Comparison of ENCODE assay signal across 2 fruit fly cellular contexts in genomic region chr3L:19196112-19196511, dm6.
TF ChIP-seq lines count a peak whose summit lies in the region.

No protein-coding gene starts in this region.

- TF ChIP-seq CTCF in whole organism, embryonic (GFP tag; optimal IDR thresholded peaks at IDR 0.05; lab: Kevin White, UChicago), result no peak

TF ChIP-seq in whole organism, adult, 20 proteins besides CTCF, POLR2A, EP300 and RAD21:
- no peak for TF ChIP-seq Crg-1 (GFP tag; optimal IDR thresholded peaks at IDR 0.05; lab: Kevin White, UChicago)
- peak; percentile 13 for TF ChIP-seq kay (GFP tag; lab: Kevin White, UChicago; ENCODE audit: borderline replicate concordance)
- TF ChIP-seq tj (GFP tag; optimal IDR thresholded peaks at IDR 0.05; lab: Kevin White, UChicago), result no peak

TF ChIP-seq in whole organism, embryonic, 481 proteins besides CTCF, POLR2A, EP300 and RAD21:
- peak; percentile 83 for TF ChIP-seq sd (tag; optimal IDR thresholded peaks at IDR 0.05; lab: Kevin White, UChicago)
- TF ChIP-seq twi (tag; optimal IDR thresholded peaks at IDR 0.05; lab: Kevin White, UChicago), result peak; percentile 27
- TF ChIP-seq sr (GFP tag; IDR thresholded peaks at IDR 0.05; lab: Robert Waterston, UW), result peak; percentile 89
- TF ChIP-seq crol (GFP tag; IDR thresholded peaks at IDR 0.05; lab: Robert Waterston, UW), result peak; percentile 77
- TF ChIP-seq stc (GFP tag; IDR thresholded peaks at IDR 0.05; lab: Robert Waterston, UW), result 0 out of 2 replicates have a peak, but pooled peaks have one; percentile 6
- TF ChIP-seq CG4360 (GFP tag; IDR thresholded peaks at IDR 0.05; lab: Robert Waterston, UW), result no peak
- TF ChIP-seq CG6689 (GFP tag; IDR thresholded peaks at IDR 0.05; lab: Robert Waterston, UW), result no peak
- no peak for TF ChIP-seq bab2 (GFP tag; optimal IDR thresholded peaks at IDR 0.05; lab: Kevin White, UChicago)
- TF ChIP-seq abd-A (tag; optimal IDR thresholded peaks at IDR 0.05; lab: Kevin White, UChicago), result peak; percentile 38

Comparison
In these comparisons a context has a peak if more than half of its experiments do, and no peak if none do; other contexts are left out.
1. Of the 1 proteins assayed by ChIP-seq in both whole organism, embryonic and whole organism, adult: peak only in whole organism, embryonic: none; only in whole organism, adult: kay; in both: none; in neither: 0.